Worm (Caenorhabditis elegans): Measurements from ENCODE around the gene DH11.5.

DNA sequence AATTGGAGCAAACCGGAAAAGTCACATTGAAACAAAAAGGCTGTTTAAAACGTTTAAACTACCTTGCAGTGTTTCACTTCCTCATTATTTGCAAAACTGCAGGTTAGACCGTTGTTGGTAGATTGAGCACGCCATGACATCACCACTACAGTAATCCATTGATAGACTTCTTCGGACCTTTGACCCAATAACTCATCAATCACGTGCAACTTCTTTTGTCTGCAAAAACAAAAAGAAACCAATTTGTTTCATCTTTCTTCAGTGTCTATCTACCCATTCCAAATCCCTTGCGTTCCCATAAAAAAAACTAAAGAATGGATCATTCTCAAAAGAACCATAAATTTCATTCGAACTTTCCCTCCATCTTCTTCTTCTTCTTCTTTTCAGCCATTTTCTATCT is 4.7 kb downstream of the DH11.5 start:
- no peak for TF ChIP-seq nhr-77 (tag; optimal IDR thresholded peaks at IDR 0.05)
- TF ChIP-seq pag-3 (tag; optimal IDR thresholded peaks at IDR 0.05; ENCODE audit: borderline replicate concordance, insufficient read depth), result no peak

All from whole organism, L1 larva.